Fruit fly (Drosophila melanogaster) whole organism, embryonic: ENCODE measurements around the gene Pep.

ENCODE experiments used
- Adf1 ChIP-seq: fragments of 200-800 bp; sonication (Bioruptor generic); IDR thresholded peaks from 2 replicates; pipeline ENCODE4 v1.3.6; 2022; ENCODE audit warnings: missing biosample characterization, missing genetic modification characterization
- Bgb ChIP-seq: fragments of 200-800 bp; sonication (Bioruptor generic); IDR thresholded peaks from 2 replicates; pipeline ENCODE4 v1.3.6; 2022; ENCODE audit warnings: missing biosample characterization, missing genetic modification characterization; ENCODE audit not compliant: partially characterized antibody
- CG10321 ChIP-seq: fragments of 200-800 bp; sonication (Bioruptor generic); IDR thresholded peaks from 2 replicates; pipeline ENCODE4 v1.3.6; 2022; ENCODE audit warnings: missing biosample characterization, missing genetic modification characterization
- CG11085 ChIP-seq: fragments of 200-800 bp; sonication (Bioruptor generic); IDR thresholded peaks from 2 replicates; pipeline ENCODE4 v1.3.6; 2022; ENCODE audit warnings: missing biosample characterization, missing genetic modification characterization
- CG15269 ChIP-seq: fragments of 200-800 bp; sonication (Bioruptor generic); optimal IDR thresholded peaks from 2 replicates; lab custom pipeline; 2018; ENCODE audit warnings: missing biosample characterization, mild to moderate bottlenecking, missing genetic modification characterization, moderate library complexity
- CG15514 ChIP-seq: fragments of 200-800 bp; sonication (Bioruptor generic); optimal IDR thresholded peaks from 3 replicates; lab custom pipeline; 2017; ENCODE audit warnings: missing biosample characterization, missing genetic modification characterization, mild to moderate bottlenecking, moderate library complexity, missing genetic modification reagents
- CG15601 ChIP-seq: fragments of 200-800 bp; sonication (Bioruptor generic); optimal IDR thresholded peaks from 3 replicates; lab custom pipeline; 2019; ENCODE audit warnings: missing biosample characterization, mild to moderate bottlenecking, missing genetic modification characterization, moderate library complexity
- CG15696 ChIP-seq: fragments of 200-800 bp; sonication (Bioruptor generic); optimal IDR thresholded peaks from 2 replicates; lab custom pipeline; 2019; ENCODE audit warnings: missing biosample characterization, mild to moderate bottlenecking, missing genetic modification characterization, moderate library complexity
- CG16813 ChIP-seq: fragments of 200-800 bp; sonication (Bioruptor generic); IDR thresholded peaks from 3 replicates; pipeline ENCODE4 v1.3.6; 2022; ENCODE audit warnings: missing biosample characterization, missing genetic modification characterization; ENCODE audit not compliant: partially characterized antibody
- CG17361 ChIP-seq: fragments of 200-800 bp; sonication (Bioruptor generic); IDR thresholded peaks from 3 replicates; pipeline ENCODE4 v1.3.6; 2022; ENCODE audit warnings: missing biosample characterization, missing genetic modification characterization
- CG2120 ChIP-seq: fragments of 200-800 bp; sonication (Bioruptor generic); optimal IDR thresholded peaks from 3 replicates; lab custom pipeline; 2016; ENCODE audit warnings: missing biosample characterization, missing genetic modification characterization
- CG31224 ChIP-seq: fragments of 200-800 bp; sonication (Bioruptor generic); IDR thresholded peaks from 2 replicates; pipeline ENCODE4 v1.3.6; 2022; ENCODE audit warnings: missing biosample characterization, missing genetic modification characterization
- CG4282 ChIP-seq: fragments of 200-800 bp; sonication (Bioruptor generic); optimal IDR thresholded peaks from 2 replicates; lab custom pipeline; 2016; ENCODE audit warnings: missing biosample characterization, missing genetic modification characterization
- CG6683 ChIP-seq: fragments of 200-800 bp; sonication (Bioruptor generic); optimal IDR thresholded peaks from 2 replicates; lab custom pipeline; 2017; ENCODE audit warnings: missing biosample characterization, mild to moderate bottlenecking, missing genetic modification characterization, missing genetic modification reagents
- CkIIα-i1 ChIP-seq: fragments of 200-800 bp; sonication (Bioruptor generic); IDR thresholded peaks from 2 replicates; pipeline ENCODE4 v1.3.6; 2022; ENCODE audit warnings: missing biosample characterization, missing genetic modification characterization
- CoRest ChIP-seq: fragments of 200-800 bp; sonication (Bioruptor generic); optimal IDR thresholded peaks from 3 replicates; lab custom pipeline; 2018; ENCODE audit warnings: missing biosample characterization, mild to moderate bottlenecking, missing genetic modification characterization, moderate library complexity
- Dbx ChIP-seq: fragments of 200-800 bp; sonication (Bioruptor generic); IDR thresholded peaks from 3 replicates; pipeline ENCODE4 v1.3.6; 2022; ENCODE audit warnings: missing biosample characterization, missing genetic modification characterization
- Eip74EF ChIP-seq, 2 experiments: fragments of 200-800 bp in 1 of 2; fragments of >200 bp in 1 of 2; sonication (Bioruptor generic) in 1 of 2; optimal IDR thresholded peaks; 2 replicates each; lab custom pipeline; 2017 to 2019; ENCODE audit warnings: missing biosample characterization in 2 of 2, missing genetic modification characterization in 2 of 2, mild to moderate bottlenecking in 1 of 2, moderate library complexity in 1 of 2
- Ets65A ChIP-seq: fragments of 200-800 bp; sonication (Bioruptor generic); peaks from one replicate; lab custom pipeline; 2016; ENCODE audit warnings: missing biosample characterization, missing genetic modification characterization
- HLH4C ChIP-seq: fragments of 200-800 bp; sonication (Bioruptor generic); IDR thresholded peaks from 3 replicates; pipeline ENCODE4 v1.3.6; 2022; ENCODE audit warnings: missing biosample characterization, missing genetic modification characterization; ENCODE audit not compliant: partially characterized antibody
- Hey ChIP-seq: fragments of 200-800 bp; sonication (Bioruptor generic); optimal IDR thresholded peaks from 3 replicates; lab custom pipeline; 2018; ENCODE audit warnings: missing biosample characterization, mild to moderate bottlenecking, missing genetic modification characterization
- HmgZ ChIP-seq: fragments of 200-800 bp; sonication (Bioruptor generic); optimal IDR thresholded peaks from 2 replicates; lab custom pipeline; 2018; ENCODE audit warnings: missing biosample characterization, mild to moderate bottlenecking, missing genetic modification characterization
- Hmr ChIP-seq: fragments of 200-800 bp; sonication (Bioruptor generic); optimal IDR thresholded peaks from 3 replicates; lab custom pipeline; 2017; ENCODE audit warnings: mild to moderate bottlenecking, missing biosample characterization, missing genetic modification reagents, missing genetic modification characterization
- Mad ChIP-seq: fragments of 200-800 bp; sonication (Bioruptor generic); optimal IDR thresholded peaks from 2 replicates; lab custom pipeline; 2016; ENCODE audit warnings: missing biosample characterization, missing genetic modification characterization
- Med ChIP-seq: fragments of 200-800 bp; sonication (Bioruptor generic); peaks from one replicate; lab custom pipeline; 2016; ENCODE audit warnings: missing biosample characterization, missing genetic modification characterization, mild to moderate bottlenecking, inconsistent platforms, moderate library complexity
- Meics ChIP-seq: fragments of 200-800 bp; sonication (Bioruptor generic); optimal IDR thresholded peaks from 2 replicates; lab custom pipeline; 2017; ENCODE audit warnings: missing biosample characterization, mild to moderate bottlenecking, missing genetic modification characterization
- PHDP ChIP-seq: fragments of 200-800 bp; sonication (Bioruptor generic); optimal IDR thresholded peaks from 3 replicates; lab custom pipeline; 2018; ENCODE audit warnings: missing biosample characterization, mild to moderate bottlenecking, missing genetic modification characterization, moderate library complexity
- Poxn ChIP-seq: fragments of 200-800 bp; sonication (Bioruptor generic); IDR thresholded peaks from 2 replicates; pipeline ENCODE4 v1.3.6; 2022; ENCODE audit warnings: missing biosample characterization, missing genetic modification characterization
- Rfx ChIP-seq: fragments of 200-800 bp; sonication (Bioruptor generic); IDR thresholded peaks from 2 replicates; pipeline ENCODE4 v1.3.6; 2022; ENCODE audit warnings: missing biosample characterization, missing genetic modification characterization
- Side ChIP-seq: fragments of 200-800 bp; sonication (Bioruptor generic); optimal IDR thresholded peaks from 2 replicates; lab custom pipeline; 2016; ENCODE audit warnings: missing biosample characterization, missing genetic modification characterization
- Vsx1 ChIP-seq: fragments of 200-800 bp; sonication (Bioruptor generic); optimal IDR thresholded peaks from 2 replicates; lab custom pipeline; 2017; ENCODE audit warnings: missing biosample characterization, mild to moderate bottlenecking, missing genetic modification characterization, missing genetic modification reagents
- az2 ChIP-seq: fragments of 200-800 bp; sonication (Bioruptor generic); optimal IDR thresholded peaks from 3 replicates; lab custom pipeline; 2016; ENCODE audit warnings: missing biosample characterization, missing genetic modification characterization
- bbx ChIP-seq: fragments of 200-800 bp; sonication (Bioruptor generic); IDR thresholded peaks from 2 replicates; pipeline ENCODE4 v1.3.6; 2022; ENCODE audit warnings: missing biosample characterization, missing genetic modification characterization; ENCODE audit not compliant: partially characterized antibody
- bcd ChIP-seq: fragments of 200-800 bp; sonication (Bioruptor generic); optimal IDR thresholded peaks from 2 replicates; lab custom pipeline; 2017; ENCODE audit warnings: missing biosample characterization, mild to moderate bottlenecking, missing genetic modification characterization
- chinmo ChIP-seq: fragments of 200-800 bp; sonication (Bioruptor generic); IDR thresholded peaks from 4 replicates; pipeline ENCODE4 v1.3.6; 2022; ENCODE audit warnings: missing biosample characterization, missing genetic modification characterization; ENCODE audit not compliant: partially characterized antibody
- ftz-f1 ChIP-seq: fragments of 200-800 bp; sonication (Bioruptor generic); optimal IDR thresholded peaks from 2 replicates; lab custom pipeline; 2016; ENCODE audit warnings: missing biosample characterization, missing genetic modification characterization
- gem ChIP-seq: fragments of 200-800 bp; sonication (Bioruptor generic); optimal IDR thresholded peaks from 2 replicates; lab custom pipeline; 2019; ENCODE audit warnings: missing biosample characterization, mild to moderate bottlenecking, missing genetic modification characterization, moderate library complexity
- gfzf ChIP-seq: fragments of 200-800 bp; sonication (Bioruptor generic); optimal IDR thresholded peaks from 2 replicates; lab custom pipeline; 2016; ENCODE audit warnings: missing biosample characterization, mild to moderate bottlenecking, missing genetic modification characterization, moderate library complexity
- lola ChIP-seq, 3 experiments: fragments of >200 bp in 2 of 3; fragments of 200-800 bp in 1 of 3; sonication (Bioruptor generic) in 1 of 3; optimal IDR thresholded peaks; 2 replicates each; lab custom pipeline; 2017 to 2019; ENCODE audit warnings: missing biosample characterization in 3 of 3, missing genetic modification characterization in 3 of 3, mild to moderate bottlenecking in 1 of 3, moderate library complexity in 1 of 3
- mld ChIP-seq: fragments of 200-800 bp; sonication (Bioruptor generic); IDR thresholded peaks from 3 replicates; pipeline ENCODE4 v1.3.6; 2022; ENCODE audit warnings: missing biosample characterization, missing genetic modification characterization; ENCODE audit not compliant: partially characterized antibody
- otp ChIP-seq: fragments of 200-800 bp; sonication (Bioruptor generic); IDR thresholded peaks from 3 replicates; pipeline ENCODE4, ENCODE4 v1.3.6; 2022; ENCODE audit warnings: missing biosample characterization, missing genetic modification characterization
- phol ChIP-seq: fragments of 200-800 bp; sonication (Bioruptor generic); optimal IDR thresholded peaks from 3 replicates; lab custom pipeline; 2018; ENCODE audit warnings: missing biosample characterization, mild to moderate bottlenecking, missing genetic modification characterization, moderate library complexity
- sc ChIP-seq, 3 experiments: fragments of >200 bp in 2 of 3; fragments of 200-800 bp in 1 of 3; sonication (Bioruptor generic) in 1 of 3; optimal IDR thresholded peaks; 2 replicates in 2 of 3; 3 replicates in 1 of 3; lab custom pipeline; 2017; ENCODE audit warnings: mild to moderate bottlenecking in 1 of 3, missing biosample characterization in 1 of 3, missing genetic modification characterization in 1 of 3, missing genetic modification reagents in 1 of 3
- sug ChIP-seq: fragments of 200-800 bp; optimal IDR thresholded peaks from 2 replicates; lab custom pipeline; 2019; ENCODE audit warnings: missing biosample characterization, mild to moderate bottlenecking, missing genetic modification characterization, moderate library complexity
- vvl ChIP-seq: fragments of 200-800 bp; sonication (Bioruptor generic); IDR thresholded peaks from 2 replicates; pipeline ENCODE4 v1.3.6; 2022; ENCODE audit warnings: missing biosample characterization, missing genetic modification characterization

Gene Pep

dm6 chr3L:17603528-17604414 is 41.1 kb downstream of the Pep start (continued):
- TF ChIP-seq CG2120 (GFP tag; lab: Kevin White, UChicago) (peak; percentile 15), CG10321 (GFP tag; lab: Robert Waterston, UW) (no peak), Hey (no peak), otp (no peak), Ets65A (GFP tag; lab: Kevin White, UChicago) (peak; percentile 38), chinmo (GFP tag; lab: Robert Waterston, UW) (peak; percentile 96), gem (peak; percentile 19), bcd (GFP tag; lab: Kevin White, UChicago) (peak; percentile 6), CG15269 (peak; percentile 7), CoRest (tag; lab: Kevin White, UChicago) (peak; percentile 0), ftz-f1 (peak; percentile 24), Eip74EF (GFP tag; optimal IDR thresholded peaks at IDR 0.05; lab: Kevin White, UChicago) (peak in 1 of 2 experiments; percentile 39)

dm6 chr3L:17596897-17597296 is 47.9 kb downstream of the Pep start:
- TF ChIP-seq phol (peak; percentile 27), CoRest (tag; lab: Kevin White, UChicago) (peak; percentile 23), Side (GFP tag; lab: Kevin White, UChicago) (no peak), Dbx (GFP tag; lab: Robert Waterston, UW) (peak; percentile 62), vvl (GFP tag; lab: Robert Waterston, UW) (peak; percentile 96), Meics (GFP tag; lab: Kevin White, UChicago) (no peak), gfzf (GFP tag; lab: Kevin White, UChicago) (peak; percentile 19), CG16813 (GFP tag; lab: Robert Waterston, UW) (peak; percentile 61; the same call in 2 of the 3 replicates), Med (GFP tag; lab: Kevin White, UChicago) (peak; percentile 92), PHDP (peak; percentile 8), az2 (GFP tag; lab: Kevin White, UChicago) (no peak), Hmr (GFP tag; lab: Kevin White, UChicago) (peak; percentile 66), HmgZ (tag; lab: Kevin White, UChicago) (peak; percentile 86), CG15514 (peak; percentile 50), CG31224 (GFP tag; lab: Robert Waterston, UW) (no peak), bcd (GFP tag; lab: Kevin White, UChicago) (no peak), CG11085 (no peak), Vsx1 (GFP tag; lab: Kevin White, UChicago) (peak; percentile 57), bbx (GFP tag; lab: Robert Waterston, UW) (peak; percentile 61; the same call in 1 of the 2 replicates), gem (peak; percentile 19), HLH4C (GFP tag; lab: Robert Waterston, UW) (no peak), Poxn (no peak), mld (no peak), CG17361 (GFP tag; lab: Robert Waterston, UW) (peak; percentile 36; the same call in 1 of the 3 replicates), CG15696 (peak; percentile 31), Bgb (peak; percentile 85), CkIIα-i1 (GFP tag; lab: Robert Waterston, UW) (no peak), sug (tag; lab: Kevin White, UChicago) (peak; percentile 55), lola (GFP tag; optimal IDR thresholded peaks at IDR 0.05; lab: Kevin White, UChicago) (peak in 1 of 3 experiments; percentile 17), Adf1 (GFP tag; lab: Robert Waterston, UW) (no peak), Mad (no peak), sc (optimal IDR thresholded peaks at IDR 0.05; lab: Kevin White, UChicago) (no peak), sc (GFP tag; optimal IDR thresholded peaks at IDR 0.05; lab: Kevin White, UChicago) (no peak), CG4282 (GFP tag; lab: Kevin White, UChicago) (peak; percentile 24), CG15601 (peak; percentile 59), CG6683 (GFP tag; lab: Kevin White, UChicago) (no peak), Rfx (GFP tag; lab: Robert Waterston, UW) (peak; percentile 60)
